Worm (Caenorhabditis elegans) whole organism, L4 larva: ENCODE measurements around the gene col-151.

ENCODE experiments used
- F49E8.2 ChIP-seq: sonication (generic microtip); optimal IDR thresholded peaks from 2 replicates; lab custom pipeline; 2016; ENCODE audit warnings: missing compliant biosample characterization, mild to moderate bottlenecking, missing genetic modification characterization, borderline replicate concordance
- T20F7.1 ChIP-seq: fragments of 200-800 bp; sonication (Bioruptor generic); optimal IDR thresholded peaks from 2 replicates; lab custom pipeline; 2018; ENCODE audit warnings: mild to moderate bottlenecking, missing genetic modification characterization, missing compliant biosample characterization
- ZK337.2 ChIP-seq: fragments of 200-800 bp; sonication (Bioruptor generic); IDR thresholded peaks from 2 replicates; pipeline ENCODE4 v1.3.6; 2022; ENCODE audit warnings: missing genetic modification reagents, missing genetic modification characterization, missing compliant biosample characterization
- ZK546.5 ChIP-seq, 2 experiments: sonication (generic microtip); optimal IDR thresholded peaks; 2 replicates each; lab custom pipeline; 2017; ENCODE audit warnings: missing biosample characterization in 2 of 2, missing genetic modification characterization in 2 of 2
- aha-1 ChIP-seq: fragments of 150-350 bp; peaks from one replicate; lab custom pipeline; 2014; ENCODE audit warnings: missing biosample characterization, missing genetic modification characterization
- arid-1 ChIP-seq: fragments of 200-800 bp; sonication (Bioruptor generic); conservative IDR thresholded peaks from 2 replicates; pipeline ENCODE4 v1.3.6; 2022; ENCODE audit warnings: missing genetic modification reagents, missing genetic modification characterization, missing compliant biosample characterization
- ceh-28 ChIP-seq: fragments of 150-350 bp; optimal IDR thresholded peaks from 2 replicates; lab custom pipeline; 2014; ENCODE audit warnings: missing biosample characterization, missing genetic modification reagents, missing genetic modification characterization
- ceh-44 ChIP-seq: fragments of 200-800 bp; sonication (Bioruptor generic); IDR thresholded peaks from 2 replicates; pipeline ENCODE4 v1.3.6; 2022; ENCODE audit warnings: missing genetic modification reagents, missing genetic modification characterization, missing compliant biosample characterization
- ceh-82 ChIP-seq: sonication (generic microtip); optimal IDR thresholded peaks from 2 replicates; lab custom pipeline; 2017; ENCODE audit warnings: missing biosample characterization, missing genetic modification characterization
- ces-1 ChIP-seq: fragments of 150-350 bp; sonication (generic microtip); optimal IDR thresholded peaks from 4 replicates; lab custom pipeline; 2014; ENCODE audit warnings: missing biosample characterization, missing genetic modification reagents, missing genetic modification characterization
- cey-2 ChIP-seq: sonication (generic microtip); optimal IDR thresholded peaks from 3 replicates; lab custom pipeline; 2017; ENCODE audit warnings: missing genetic modification characterization, mild to moderate bottlenecking, missing compliant biosample characterization, antibody characterized with exemption, borderline replicate concordance; ENCODE audit not compliant: insufficient read depth
- ctbp-1 ChIP-seq: fragments of 200-800 bp; sonication (Bioruptor generic); IDR thresholded peaks from 2 replicates; pipeline ENCODE4 v1.3.6; 2022; ENCODE audit warnings: missing genetic modification reagents, missing genetic modification characterization, missing compliant biosample characterization
- daf-12 ChIP-seq: fragments of 150-350 bp; optimal IDR thresholded peaks from 2 replicates; lab custom pipeline; 2014; ENCODE audit warnings: missing biosample characterization, missing genetic modification reagents, missing genetic modification characterization
- daf-16 ChIP-seq, 3 experiments: sonication (generic microtip); optimal IDR thresholded peaks; 2 replicates each; lab custom pipeline; 2016 to 2017; ENCODE audit warnings: missing genetic modification characterization in 3 of 3, missing genetic modification reagents in 3 of 3, mild to moderate bottlenecking in 2 of 3, missing compliant biosample characterization in 2 of 3, missing biosample characterization in 1 of 3, moderate library complexity in 1 of 3
- dmd-9 ChIP-seq: fragments of 200-800 bp; sonication (Bioruptor generic); IDR thresholded peaks from 2 replicates; pipeline ENCODE4 v1.3.6; 2022; ENCODE audit warnings: missing genetic modification reagents, missing genetic modification characterization, missing compliant biosample characterization
- dpl-1 ChIP-seq: fragments of 150-350 bp; optimal IDR thresholded peaks from 2 replicates; lab custom pipeline; 2014; ENCODE audit warnings: missing biosample characterization, missing genetic modification reagents, missing genetic modification characterization
- dve-1 ChIP-seq: sonication (generic microtip); optimal IDR thresholded peaks from 2 replicates; lab custom pipeline; 2017; ENCODE audit warnings: antibody characterized with exemption, mild to moderate bottlenecking, missing genetic modification characterization, missing compliant biosample characterization; ENCODE audit not compliant: insufficient read depth
- egl-43 ChIP-seq: fragments of 200-800 bp; sonication (Bioruptor generic); IDR thresholded peaks from 2 replicates; pipeline ENCODE4 v1.3.6; 2022; ENCODE audit warnings: missing genetic modification reagents, missing genetic modification characterization, missing compliant biosample characterization
- hif-1 ChIP-seq, 2 experiments: sonication (generic microtip); optimal IDR thresholded peaks; 2 replicates each; lab custom pipeline; 2016 to 2017; ENCODE audit warnings: missing compliant biosample characterization in 2 of 2, missing genetic modification characterization in 2 of 2, missing genetic modification reagents in 2 of 2, missing genotype in 2 of 2, mild to moderate bottlenecking in 1 of 2
- hlh-11 ChIP-seq: fragments of 200-800 bp; sonication (Bioruptor generic); optimal IDR thresholded peaks from 2 replicates; lab custom pipeline; 2018; ENCODE audit warnings: mild to moderate bottlenecking, missing genetic modification characterization, missing compliant biosample characterization
- jun-1 ChIP-seq: fragments of 150-350 bp; optimal IDR thresholded peaks from 2 replicates; lab custom pipeline; 2014; ENCODE audit warnings: missing biosample characterization, missing genetic modification reagents, missing genetic modification characterization
- lim-7 ChIP-seq: fragments of 200-800 bp; sonication (Bioruptor generic); IDR thresholded peaks from 2 replicates; pipeline ENCODE4 v1.3.6; 2022; ENCODE audit warnings: missing genetic modification characterization, missing compliant biosample characterization
- lin-1 ChIP-seq: fragments of 200-800 bp; sonication (Bioruptor generic); IDR thresholded peaks from 2 replicates; pipeline ENCODE4 v1.3.6; 2022; ENCODE audit warnings: missing genetic modification reagents, missing genetic modification characterization, missing compliant biosample characterization
- lin-13 ChIP-seq: fragments of 150-350 bp; optimal IDR thresholded peaks from 2 replicates; lab custom pipeline; 2014; ENCODE audit warnings: missing biosample characterization, missing genetic modification reagents, missing genetic modification characterization
- lin-39 ChIP-seq: fragments of 150-350 bp; optimal IDR thresholded peaks from 2 replicates; lab custom pipeline; 2014; ENCODE audit warnings: missing biosample characterization, missing genetic modification reagents, missing genetic modification characterization
- lsy-2 ChIP-seq, 2 experiments: fragments of 150-350 bp in 1 of 2; sonication (generic microtip) in 1 of 2; optimal IDR thresholded peaks; 2 replicates each; lab custom pipeline; 2014 to 2017; ENCODE audit warnings: missing biosample characterization in 2 of 2, missing genetic modification characterization in 2 of 2
- mdl-1 ChIP-seq, 2 experiments: fragments of 150-350 bp in 1 of 2; sonication (generic microtip) in 1 of 2; optimal IDR thresholded peaks; 2 replicates each; lab custom pipeline; 2014 to 2017; ENCODE audit warnings: missing biosample characterization in 2 of 2, missing genetic modification characterization in 2 of 2
- mes-2 ChIP-seq: sonication (generic microtip); optimal IDR thresholded peaks from 2 replicates; lab custom pipeline; 2016; ENCODE audit warnings: missing genotype, mild to moderate bottlenecking, missing genetic modification characterization, missing compliant biosample characterization; ENCODE audit not compliant: poor library complexity, severe bottlenecking
- mxl-3 ChIP-seq: fragments of 200-800 bp; sonication (Bioruptor generic); optimal IDR thresholded peaks from 2 replicates; lab custom pipeline; 2018; ENCODE audit warnings: mild to moderate bottlenecking, missing genetic modification characterization, missing compliant biosample characterization
- nhr-11 ChIP-seq: fragments of 150-350 bp; optimal IDR thresholded peaks from 2 replicates; lab custom pipeline; 2014; ENCODE audit warnings: missing biosample characterization, missing genetic modification characterization
- nhr-41 ChIP-seq: fragments of 200-800 bp; sonication (Bioruptor generic); IDR thresholded peaks from 2 replicates; pipeline ENCODE4 v1.3.6; 2022; ENCODE audit warnings: missing genetic modification reagents, missing genetic modification characterization, missing compliant biosample characterization
- pha-4 ChIP-seq, 2 experiments: fragments of 150-350 bp in 1 of 2; fragments of 200-800 bp in 1 of 2; sonication (Bioruptor generic) in 1 of 2; IDR thresholded peaks in 1 of 2; optimal IDR thresholded peaks in 1 of 2; 2 replicates each; pipeline versions ENCODE4 v1.3.6 to Lab custom; 2014 to 2022; ENCODE audit warnings: missing genetic modification characterization in 2 of 2, missing genetic modification reagents in 2 of 2, missing biosample characterization in 1 of 2, missing compliant biosample characterization in 1 of 2
- php-3 ChIP-seq: fragments of 200-800 bp; sonication (Bioruptor generic); IDR thresholded peaks from 2 replicates; pipeline ENCODE4 v1.3.6; 2022; ENCODE audit warnings: missing genetic modification reagents, missing genetic modification characterization, missing compliant biosample characterization
- rbr-2 ChIP-seq: sonication (generic microtip); optimal IDR thresholded peaks from 2 replicates; lab custom pipeline; 2016; ENCODE audit warnings: missing genotype, missing genetic modification characterization, missing compliant biosample characterization
- sdz-12 ChIP-seq: fragments of 200-800 bp; sonication (Bioruptor generic); optimal IDR thresholded peaks from 2 replicates; lab custom pipeline; 2018; ENCODE audit warnings: mild to moderate bottlenecking, missing genetic modification characterization, missing compliant biosample characterization
- snpc-4 ChIP-seq: fragments of 150-350 bp; optimal IDR thresholded peaks from 2 replicates; lab custom pipeline; 2014; ENCODE audit warnings: missing biosample characterization, missing genetic modification characterization
- spr-1 ChIP-seq: sonication (generic microtip); optimal IDR thresholded peaks from 2 replicates; lab custom pipeline; 2016; ENCODE audit warnings: mild to moderate bottlenecking, missing genetic modification characterization, missing compliant biosample characterization
- unc-130 ChIP-seq: sonication (generic microtip); optimal IDR thresholded peaks from 2 replicates; lab custom pipeline; 2016; ENCODE audit warnings: missing genetic modification reagents, missing genetic modification characterization, missing compliant biosample characterization
- unc-62 ChIP-seq, 3 experiments: fragments of 150-350 bp in 1 of 3; sonication (generic microtip); optimal IDR thresholded peaks in 2 of 3; peaks in 1 of 3; 1 replicate in 1 of 3; 2 replicates in 2 of 3; lab custom pipeline; 2014 to 2017; ENCODE audit warnings: missing biosample characterization in 3 of 3, missing genetic modification characterization in 3 of 3, missing genetic modification reagents in 3 of 3, missing genotype in 1 of 3
- vab-7 ChIP-seq: fragments of 200-800 bp; sonication (Bioruptor generic); IDR thresholded peaks from 2 replicates; pipeline ENCODE4 v1.3.6; 2022; ENCODE audit warnings: missing genetic modification reagents, missing genetic modification characterization, missing compliant biosample characterization
- ztf-7 ChIP-seq: fragments of 150-350 bp; optimal IDR thresholded peaks from 2 replicates; lab custom pipeline; 2014; ENCODE audit warnings: missing biosample characterization, missing genetic modification characterization

Gene col-151

DNA sequence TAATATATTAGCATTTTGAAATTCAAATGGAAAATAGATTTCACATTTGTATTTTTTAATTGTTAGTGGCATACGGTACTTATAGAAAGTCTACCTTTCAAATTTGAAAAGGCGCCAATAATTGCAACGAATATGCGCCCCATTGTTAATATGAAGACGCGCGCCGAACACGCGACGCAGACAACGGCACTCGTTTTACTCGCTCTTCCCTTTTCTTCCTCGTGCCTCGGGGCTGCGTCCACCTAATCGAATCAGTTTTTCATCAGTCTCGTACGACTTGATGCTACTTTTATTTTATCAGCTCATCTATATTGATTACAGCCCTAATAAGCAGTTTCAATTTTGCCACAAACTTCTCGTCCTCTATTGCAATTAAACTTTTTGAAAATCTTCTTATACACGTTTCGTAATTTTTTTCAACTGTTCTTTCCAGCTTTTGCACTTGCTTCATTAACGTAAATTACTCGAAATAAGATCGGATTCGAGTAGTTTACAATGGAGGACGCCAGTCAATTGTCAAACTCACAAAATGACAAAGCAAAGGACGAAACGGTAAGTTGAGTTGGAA, 33.1 kb downstream of the col-151 start, which contains the start of gene cash-1 (continued):
- 0 out of 2 replicates have a peak, but pooled peaks have one; percentile 21 for TF ChIP-seq egl-43
- TF ChIP-seq lin-39, result no peak
- peak; percentile 46 for TF ChIP-seq rbr-2 (tag; lab: Kevin White, UChicago)
- TF ChIP-seq nhr-11 (tag; lab: Kevin White, UChicago), result no peak
- peak; percentile 65 for TF ChIP-seq ces-1 (GFP tag; lab: Kevin White, UChicago)
- peak in 1 of 2 experiments; percentile 61 for TF ChIP-seq unc-62 (GFP tag; optimal IDR thresholded peaks at IDR 0.05 in 1 of 2; lab: Kevin White, UChicago)
- TF ChIP-seq unc-62 (tag; optimal IDR thresholded peaks at IDR 0.05; lab: Kevin White, UChicago), result no peak
- no peak for TF ChIP-seq sdz-12 (GFP tag; lab: Kevin White, UChicago)
- peak; percentile 66 for TF ChIP-seq lin-13 (GFP tag; lab: Kevin White, UChicago)
- TF ChIP-seq dpl-1 (GFP tag; lab: Kevin White, UChicago), result peak; percentile 81
- peak; percentile 20 for TF ChIP-seq unc-130 (GFP tag; lab: Kevin White, UChicago)
- peak; percentile 97 for TF ChIP-seq aha-1 (tag; lab: Kevin White, UChicago)
- no peak for TF ChIP-seq daf-16 (GFP tag; optimal IDR thresholded peaks at IDR 0.05; lab: Kevin White, UChicago)
- TF ChIP-seq daf-16 (tag; optimal IDR thresholded peaks at IDR 0.05; lab: Kevin White, UChicago), result peak; percentile 42
- no peak for TF ChIP-seq ZK337.2 (GFP tag; lab: Robert Waterston, UW)
- TF ChIP-seq lin-1 (GFP tag; lab: Robert Waterston, UW), result 0 out of 2 replicates have a peak, but pooled peaks have one; percentile 33
- peak in 1 of 2 experiments; percentile 63 for TF ChIP-seq hif-1 (tag; optimal IDR thresholded peaks at IDR 0.05; lab: Kevin White, UChicago)
- TF ChIP-seq arid-1 (GFP tag; lab: Robert Waterston, UW), result 0 out of 2 replicates have a peak, but pooled peaks have one; percentile 30
- peak; percentile 1 for TF ChIP-seq T20F7.1
- TF ChIP-seq mdl-1 (tag; optimal IDR thresholded peaks at IDR 0.05; lab: Kevin White, UChicago), result peak in 1 of 2 experiments; percentile 82
- TF ChIP-seq nhr-41, result no peak
- TF ChIP-seq mxl-3 (GFP tag; lab: Kevin White, UChicago), result peak; percentile 83
- TF ChIP-seq ceh-44 (GFP tag; lab: Robert Waterston, UW), result no peak
- peak; percentile 13 for TF ChIP-seq ztf-7
- peak; percentile 75 for TF ChIP-seq hlh-11 (tag; lab: Kevin White, UChicago)
- peak in 1 of 2 experiments; percentile 72 for TF ChIP-seq lsy-2 (tag; optimal IDR thresholded peaks at IDR 0.05; lab: Kevin White, UChicago)

DNA sequence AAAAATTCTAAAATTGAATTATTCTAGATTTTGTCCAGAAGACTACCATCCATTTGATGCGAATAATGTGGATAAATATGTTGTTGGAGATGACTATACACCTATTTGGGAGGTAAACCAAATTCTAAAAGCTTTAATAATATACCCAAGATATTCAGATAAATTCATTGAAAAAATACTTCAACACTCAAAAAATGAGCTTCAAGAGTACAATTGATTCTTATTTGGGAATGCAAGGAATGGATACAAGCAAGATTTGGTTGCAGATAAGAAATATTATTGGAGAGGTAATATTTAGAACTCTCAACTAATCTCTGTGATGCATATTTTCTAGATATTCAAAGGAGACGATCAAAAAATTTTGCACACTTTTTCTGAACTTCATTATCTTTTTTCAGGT, 34.8 kb downstream of the col-151 start:
- TF ChIP-seq cey-2 (tag; lab: Kevin White, UChicago) (no peak), aha-1 (tag; lab: Kevin White, UChicago) (peak; percentile 96), pha-4 (GFP tag; IDR thresholded peaks at IDR 0.05; lab: Robert Waterston, UW) (no peak), pha-4 (tag; optimal IDR thresholded peaks at IDR 0.05; lab: Kevin White, UChicago) (no peak), T20F7.1 (no peak), php-3 (GFP tag; lab: Robert Waterston, UW) (no peak)

DNA sequence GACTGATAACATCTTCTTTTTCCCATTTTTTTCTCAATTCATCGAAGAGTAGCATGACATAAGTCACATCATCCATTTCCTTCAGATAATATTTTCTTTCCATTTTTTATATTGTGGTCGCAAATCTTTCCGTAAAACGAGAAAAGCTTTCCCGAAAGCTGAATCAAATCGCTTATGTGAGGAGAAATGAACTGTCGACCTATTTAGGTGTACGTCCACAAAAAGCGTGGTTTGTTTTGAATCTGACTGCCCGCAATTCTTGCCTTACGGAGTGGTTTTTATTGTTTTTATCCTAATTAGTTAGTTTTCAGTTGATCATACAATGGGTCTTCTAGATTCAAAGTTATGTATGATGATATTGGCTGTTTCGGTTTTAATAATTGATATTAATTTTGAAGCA, 36.8 kb downstream of the col-151 start, which contains the start of gene ttll-15:
TSS of gene ttll-15 (plus strand) at position 301 of the 400 bp plus-strand sequence.
- TF ChIP-seq mes-2 (tag; lab: Kevin White, UChicago), result no peak
- TF ChIP-seq spr-1 (tag; lab: Kevin White, UChicago), result no peak
- no peak for TF ChIP-seq ceh-82 (tag; lab: Kevin White, UChicago)
- no peak for TF ChIP-seq snpc-4 (tag; lab: Kevin White, UChicago)
- no peak for TF ChIP-seq dmd-9 (GFP tag; lab: Robert Waterston, UW)
- no peak for TF ChIP-seq ceh-28 (tag; lab: Kevin White, UChicago)
- TF ChIP-seq vab-7 (GFP tag; lab: Robert Waterston, UW), result no peak
- TF ChIP-seq daf-12 (tag; lab: Kevin White, UChicago), result no peak
- no peak for TF ChIP-seq ZK546.5 (tag; optimal IDR thresholded peaks at IDR 0.05; lab: Kevin White, UChicago)
- no peak for TF ChIP-seq unc-130 (GFP tag; lab: Kevin White, UChicago)
- TF ChIP-seq jun-1, result no peak
- no peak for TF ChIP-seq lim-7 (GFP tag; lab: Robert Waterston, UW)
- TF ChIP-seq dve-1 (tag; lab: Kevin White, UChicago), result no peak
- TF ChIP-seq ctbp-1 (GFP tag; lab: Robert Waterston, UW), result no peak
- no peak for TF ChIP-seq F49E8.2 (tag; lab: Kevin White, UChicago)
- TF ChIP-seq pha-4 (GFP tag; IDR thresholded peaks at IDR 0.05; lab: Robert Waterston, UW), result no peak
- TF ChIP-seq pha-4 (tag; optimal IDR thresholded peaks at IDR 0.05; lab: Kevin White, UChicago), result no peak
- TF ChIP-seq rbr-2 (tag; lab: Kevin White, UChicago), result no peak
- no peak for TF ChIP-seq hif-1 (tag; optimal IDR thresholded peaks at IDR 0.05; lab: Kevin White, UChicago)
- TF ChIP-seq lin-13 (GFP tag; lab: Kevin White, UChicago), result no peak
